Worm (Caenorhabditis elegans): Measurements from ENCODE around the gene mrps-34.

Gene mrps-34

DNA sequence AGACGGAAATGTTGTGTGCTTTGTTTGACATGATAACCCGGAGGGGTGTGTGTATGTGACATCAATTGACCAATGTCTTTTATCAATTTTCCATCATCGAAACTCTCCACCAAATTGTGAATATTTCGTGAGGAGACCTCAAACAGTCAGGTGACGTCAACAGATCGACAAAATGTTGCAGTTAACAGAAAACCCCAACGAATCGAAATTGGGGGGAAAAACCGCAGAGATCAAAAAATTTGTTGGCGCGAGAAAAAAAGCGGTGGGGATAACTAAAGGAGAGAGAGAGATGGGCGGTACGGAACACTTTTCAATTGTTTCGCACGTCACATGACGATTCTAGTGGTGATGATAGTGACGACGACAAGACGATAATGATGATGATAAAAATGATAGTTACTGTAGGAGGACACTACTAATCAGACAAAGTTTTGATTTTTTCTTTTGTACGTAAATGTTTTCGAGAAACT, 47.7 kb downstream of the mrps-34 start (continued):
- peak; percentile 49 for TF ChIP-seq lin-13 (GFP tag; optimal IDR thresholded peaks at IDR 0.05)
- no peak for TF ChIP-seq skn-1 (tag; optimal IDR thresholded peaks at IDR 0.05)
- TF ChIP-seq C34F6.9 (tag; optimal IDR thresholded peaks at IDR 0.05): peak; percentile 35
- TF ChIP-seq nhr-23 (tag; optimal IDR thresholded peaks at IDR 0.05): no peak
- TF ChIP-seq ama-1 (optimal IDR thresholded peaks at IDR 0.05): no peak
- TF ChIP-seq F13H6.1 (tag; optimal IDR thresholded peaks at IDR 0.05): peak; percentile 37
- TF ChIP-seq Y55F3AM.14 (GFP tag; optimal IDR thresholded peaks at IDR 0.05): no peak
- TF ChIP-seq sma-9 (GFP tag; optimal IDR thresholded peaks at IDR 0.05): peak; percentile 74
- no peak for TF ChIP-seq sma-9 (tag; optimal IDR thresholded peaks at IDR 0.05)
- TF ChIP-seq mdl-1 (tag; optimal IDR thresholded peaks at IDR 0.05): no peak
- no peak for TF ChIP-seq snpc-4 (tag; optimal IDR thresholded peaks at IDR 0.05)
- no peak for TF ChIP-seq ceh-16 (tag; optimal IDR thresholded peaks at IDR 0.05)
- TF ChIP-seq peb-1 (tag; optimal IDR thresholded peaks at IDR 0.05): no peak
- TF ChIP-seq blmp-1 (tag; optimal IDR thresholded peaks at IDR 0.05; ENCODE audit: insufficient read depth): peak; percentile 24
- no peak for TF ChIP-seq ceh-82 (tag; optimal IDR thresholded peaks at IDR 0.05)

DNA sequence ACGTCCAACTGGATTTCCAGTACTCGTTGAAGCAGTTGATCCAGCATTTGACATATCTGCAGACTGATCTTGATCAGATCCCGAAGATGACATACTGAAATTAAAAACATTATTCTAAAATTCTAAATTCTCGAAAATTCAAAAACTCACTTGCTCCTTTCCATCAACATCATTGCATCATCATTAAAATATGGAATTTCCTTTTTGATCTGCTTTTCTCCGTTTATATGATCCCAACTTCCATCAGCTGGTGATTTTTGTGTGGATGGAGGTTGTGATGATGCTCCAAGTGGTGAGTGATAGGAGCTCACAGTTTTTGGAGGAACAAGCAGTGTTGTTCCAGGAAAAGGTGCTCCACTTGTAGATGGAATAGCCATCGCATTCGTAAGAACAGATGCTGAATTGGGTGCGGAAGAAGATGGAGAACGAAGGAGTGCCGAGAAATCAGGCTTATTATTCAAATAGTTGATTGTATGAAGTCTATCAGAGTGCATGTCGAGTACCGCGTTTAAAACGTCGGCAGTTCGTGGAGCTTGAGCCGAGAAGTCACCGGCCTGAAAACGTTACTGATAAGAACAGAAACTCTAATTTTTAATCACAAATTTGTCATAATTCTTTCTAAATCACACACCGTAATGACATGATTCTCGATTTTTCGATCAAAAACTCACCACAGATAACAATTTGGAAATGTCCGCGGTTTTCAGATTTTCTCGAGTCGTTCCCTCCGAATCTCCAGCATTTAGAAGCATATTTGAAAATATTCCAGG, 49.1 kb downstream of the mrps-34 start:
- TF ChIP-seq sma-9 (GFP tag; optimal IDR thresholded peaks at IDR 0.05) (peak; percentile 22), sma-9 (tag; optimal IDR thresholded peaks at IDR 0.05) (no peak), ama-1 (optimal IDR thresholded peaks at IDR 0.05) (peak; percentile 51), lin-13 (GFP tag; optimal IDR thresholded peaks at IDR 0.05) (no peak), nhr-21 (tag; optimal IDR thresholded peaks at IDR 0.05) (peak; percentile 40), ceh-16 (tag; optimal IDR thresholded peaks at IDR 0.05) (no peak), sma-3 (GFP tag; optimal IDR thresholded peaks at IDR 0.05) (no peak), fos-1 (tag; optimal IDR thresholded peaks at IDR 0.05) (peak; percentile 36), elt-3 (tag; optimal IDR thresholded peaks at IDR 0.05) (no peak), dmd-4 (tag; optimal IDR thresholded peaks at IDR 0.05) (no peak), nhr-77 (tag; optimal IDR thresholded peaks at IDR 0.05) (no peak)
